Worm (Caenorhabditis elegans) whole organism, early embryonic: ENCODE data around the gene W01C9.2.

Experiments
- B0310.2 ChIP-seq: sonication (generic microtip); optimal IDR thresholded peaks from 2 replicates; lab custom pipeline; 2016; ENCODE audit warnings: mild to moderate bottlenecking, missing genetic modification characterization, missing compliant biosample characterization
- F13C5.2 ChIP-seq: sonication (generic microtip); optimal IDR thresholded peaks from 2 replicates; lab custom pipeline; 2017; ENCODE audit warnings: mild to moderate bottlenecking, missing genetic modification characterization, inconsistent platforms, missing compliant biosample characterization
- aly-1 ChIP-seq: sonication (generic microtip); optimal IDR thresholded peaks from 2 replicates; lab custom pipeline; 2016; ENCODE audit warnings: missing genetic modification characterization, missing compliant biosample characterization
- ama-1 ChIP-seq: fragments of 150-350 bp; optimal IDR thresholded peaks from 2 replicates; lab custom pipeline; 2014
- ceh-13 ChIP-seq: fragments of 200-800 bp; sonication (Bioruptor generic); optimal IDR thresholded peaks from 2 replicates; lab custom pipeline; 2018; ENCODE audit warnings: mild to moderate bottlenecking, missing genetic modification characterization, missing compliant biosample characterization
- ceh-36 ChIP-seq: sonication (generic microtip); optimal IDR thresholded peaks from 2 replicates; lab custom pipeline; 2016; ENCODE audit warnings: missing genetic modification characterization, inconsistent platforms, missing compliant biosample characterization
- ets-7 ChIP-seq: sonication (generic microtip); optimal IDR thresholded peaks from 2 replicates; lab custom pipeline; 2016; ENCODE audit warnings: missing genotype, missing genetic modification characterization, missing compliant biosample characterization
- flt-1 ChIP-seq: fragments of 200-800 bp; sonication (Bioruptor generic); IDR thresholded peaks from 2 replicates; pipeline ENCODE4 v1.3.6; 2022; ENCODE audit warnings: missing genetic modification characterization, missing compliant biosample characterization
- hmbx-1 ChIP-seq: sonication (generic microtip); optimal IDR thresholded peaks from 2 replicates; lab custom pipeline; 2016; ENCODE audit warnings: mild to moderate bottlenecking, missing genetic modification characterization, missing compliant biosample characterization
- hmg-4 ChIP-seq: fragments of 200-800 bp; sonication (Bioruptor generic); optimal IDR thresholded peaks from 2 replicates; lab custom pipeline; 2018; ENCODE audit warnings: mild to moderate bottlenecking, missing genetic modification characterization, missing compliant biosample characterization
- hnd-1 ChIP-seq: sonication (generic microtip); optimal IDR thresholded peaks from 2 replicates; lab custom pipeline; 2016; ENCODE audit warnings: missing genetic modification characterization, missing compliant biosample characterization
- pes-1 ChIP-seq: fragments of 200-800 bp; sonication (Bioruptor generic); IDR thresholded peaks from 2 replicates; pipeline ENCODE4 v1.3.6; 2022; ENCODE audit warnings: missing genetic modification reagents, missing genetic modification characterization, missing compliant biosample characterization
- scrt-1 ChIP-seq: fragments of 200-800 bp; sonication (Bioruptor generic); IDR thresholded peaks from 2 replicates; pipeline ENCODE4 v1.3.6; 2022; ENCODE audit warnings: missing genetic modification characterization, missing compliant biosample characterization
- sea-1 ChIP-seq: fragments of 200-800 bp; sonication (Bioruptor generic); conservative IDR thresholded peaks from 2 replicates; pipeline ENCODE4 v1.3.6; 2022; ENCODE audit warnings: missing genetic modification characterization, missing compliant biosample characterization
- tbx-11 ChIP-seq: fragments of 200-800 bp; sonication (Bioruptor generic); IDR thresholded peaks from 2 replicates; pipeline ENCODE4 v1.3.6; 2022; ENCODE audit warnings: missing genetic modification characterization, missing compliant biosample characterization
- tbx-37 ChIP-seq: fragments of 200-800 bp; sonication (Bioruptor generic); conservative IDR thresholded peaks from 2 replicates; pipeline ENCODE4 v1.3.6; 2022; ENCODE audit warnings: missing genetic modification reagents, missing genetic modification characterization, missing compliant biosample characterization
- tra-4 ChIP-seq: sonication (generic microtip); optimal IDR thresholded peaks from 2 replicates; lab custom pipeline; 2017; ENCODE audit warnings: missing genetic modification characterization, missing compliant biosample characterization

Gene W01C9.2

ce11 chrII:8554568-8554967 lies 18.4 kb downstream of the W01C9.2 start:
- TF ChIP-seq ceh-13 (GFP tag; lab: Kevin White, UChicago) (no peak), aly-1 (no peak), tra-4 (no peak), flt-1 (GFP tag; lab: Robert Waterston, UW) (no peak), tbx-37 (GFP tag; lab: Robert Waterston, UW) (no peak), ama-1 (lab: Kevin White, UChicago) (no peak), pes-1 (GFP tag; lab: Robert Waterston, UW) (no peak), ceh-36 (tag; lab: Kevin White, UChicago) (no peak), tbx-11 (GFP tag; lab: Robert Waterston, UW) (no peak), hmg-4 (no peak)

ce11 chrII:8556166-8556565 lies 20.0 kb downstream of the W01C9.2 start, which contains the start of gene glb-27:
Gene glb-27, minus strand, starts transcription at chrII:8556266.
- no peak for TF ChIP-seq flt-1 (GFP tag; lab: Robert Waterston, UW)
- no peak for TF ChIP-seq ceh-36 (tag; lab: Kevin White, UChicago)
- TF ChIP-seq ets-7 = no peak
- TF ChIP-seq pes-1 (GFP tag; lab: Robert Waterston, UW) = no peak
- TF ChIP-seq scrt-1 (GFP tag; lab: Robert Waterston, UW) = no peak
- TF ChIP-seq tbx-11 (GFP tag; lab: Robert Waterston, UW) = no peak

- no peak for TF ChIP-seq ama-1 (lab: Kevin White, UChicago)
- TF ChIP-seq ceh-36 (tag; lab: Kevin White, UChicago) = no peak
- TF ChIP-seq flt-1 (GFP tag; lab: Robert Waterston, UW) = no peak
- TF ChIP-seq sea-1 = no peak
- no peak for TF ChIP-seq hmbx-1
- no peak for TF ChIP-seq B0310.2 (tag; lab: Kevin White, UChicago)
- no peak for TF ChIP-seq tra-4
- no peak for TF ChIP-seq ets-7
- no peak for TF ChIP-seq hmg-4
These were observed 23.0 kb downstream of the W01C9.2 start for ce11 chrII:8559188-8559587.

- TF ChIP-seq scrt-1 (GFP tag; lab: Robert Waterston, UW) (0 out of 2 replicates have a peak, but pooled peaks have one; percentile 55), flt-1 (GFP tag; lab: Robert Waterston, UW) (peak; percentile 57; the same call in 1 of the 2 replicates), tbx-11 (GFP tag; lab: Robert Waterston, UW) (no peak), aly-1 (peak; percentile 69), tbx-37 (GFP tag; lab: Robert Waterston, UW) (peak; percentile 35), ets-7 (peak; percentile 8), hmg-4 (peak; percentile 84), ceh-36 (tag; lab: Kevin White, UChicago) (peak; percentile 9), hmbx-1 (no peak), hnd-1 (no peak), ama-1 (lab: Kevin White, UChicago) (no peak), F13C5.2 (tag; lab: Kevin White, UChicago) (peak; percentile 95), ceh-13 (GFP tag; lab: Kevin White, UChicago) (no peak), tra-4 (peak; percentile 50), B0310.2 (tag; lab: Kevin White, UChicago) (no peak), sea-1 (peak; percentile 70), pes-1 (GFP tag; lab: Robert Waterston, UW) (no peak)
These were observed 25.1 kb downstream of the W01C9.2 start, which contains the start of gene iff-2 for ce11 chrII:8561227-8561626. Gene iff-2, minus strand, starts transcription at chrII:8561367.

ce11 chrII:8562002-8562401 lies 25.8 kb downstream of the W01C9.2 start, which contains the start of gene F54C9.14:
Gene F54C9.14, plus strand, starts transcription at chrII:8562302.
- no peak for TF ChIP-seq ceh-36 (tag; lab: Kevin White, UChicago)
- TF ChIP-seq ceh-13 (GFP tag; lab: Kevin White, UChicago) = no peak
- TF ChIP-seq tbx-37 (GFP tag; lab: Robert Waterston, UW) = no peak
- no peak for TF ChIP-seq F13C5.2 (tag; lab: Kevin White, UChicago)
- no peak for TF ChIP-seq flt-1 (GFP tag; lab: Robert Waterston, UW)
- no peak for TF ChIP-seq ama-1 (lab: Kevin White, UChicago)
- TF ChIP-seq tbx-11 (GFP tag; lab: Robert Waterston, UW) = no peak
- no peak for TF ChIP-seq ets-7
- no peak for TF ChIP-seq pes-1 (GFP tag; lab: Robert Waterston, UW)
- TF ChIP-seq tra-4 = no peak
- no peak for TF ChIP-seq hnd-1
- TF ChIP-seq scrt-1 (GFP tag; lab: Robert Waterston, UW) = no peak
- TF ChIP-seq hmbx-1 = no peak
- no peak for TF ChIP-seq aly-1
- TF ChIP-seq hmg-4 = no peak
- no peak for TF ChIP-seq B0310.2 (tag; lab: Kevin White, UChicago)
- no peak for TF ChIP-seq sea-1

- no peak for TF ChIP-seq ceh-13 (GFP tag; lab: Kevin White, UChicago)
- TF ChIP-seq hmbx-1 = no peak
These were observed 29.9 kb downstream of the W01C9.2 start, which contains the start of gene stc-1 for ce11 chrII:8566039-8566438. Gene stc-1, minus strand, starts transcription at chrII:8566139.

ce11 chrII:8566806-8567266 lies 30.7 kb downstream of the W01C9.2 start, which contains the start of gene F54C9.3:
Gene F54C9.3, minus strand, starts transcription at chrII:8566856.
- TF ChIP-seq pes-1 (GFP tag; lab: Robert Waterston, UW) (no peak), aly-1 (no peak), hmg-4 (no peak), ets-7 (no peak), ama-1 (lab: Kevin White, UChicago) (no peak), B0310.2 (tag; lab: Kevin White, UChicago) (no peak), ceh-13 (GFP tag; lab: Kevin White, UChicago) (no peak), hnd-1 (no peak), sea-1 (no peak), hmbx-1 (no peak), tbx-37 (GFP tag; lab: Robert Waterston, UW) (no peak), tra-4 (no peak)
